Worm (Caenorhabditis elegans): ENCODE data around the gene M05D6.9.

ce11 chrII:8475306-8475822 lies 18.7 kb upstream of the M05D6.9 start, which contains the start of the genes M05D6.1 and M05D6.3:
- TF ChIP-seq sea-1 (GFP tag; conservative IDR thresholded peaks at IDR 0.05) (no peak), hmg-4 (GFP tag; optimal IDR thresholded peaks at IDR 0.05) (no peak), hnd-1 (tag; optimal IDR thresholded peaks at IDR 0.05) (no peak), pes-1 (GFP tag; IDR thresholded peaks at IDR 0.05) (no peak), ama-1 (optimal IDR thresholded peaks at IDR 0.05) (no peak)
